Worm (Caenorhabditis elegans): ENCODE data around the gene F09A5.2.

DNA sequence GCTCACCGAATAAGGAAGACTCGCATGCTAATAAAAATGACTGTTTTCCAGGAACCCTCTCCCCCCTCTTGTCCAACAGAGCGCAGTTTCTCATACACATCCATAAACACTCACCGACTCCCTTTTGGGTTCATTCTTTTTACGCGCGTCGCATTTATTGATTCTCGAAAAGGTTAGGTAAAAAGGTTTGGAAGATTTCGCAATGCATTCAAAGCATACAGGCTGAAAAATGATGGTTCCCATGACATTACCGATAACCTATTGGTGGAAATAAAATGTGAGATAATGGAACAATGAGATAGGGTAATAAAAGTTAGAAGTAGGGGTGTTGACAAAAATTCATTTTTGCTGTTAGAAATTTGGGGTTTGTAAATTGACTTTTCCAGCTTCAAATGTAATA lies 23.6 kb downstream of the F09A5.2 start:
- TF ChIP-seq unc-86 (tag; optimal IDR thresholded peaks at IDR 0.05) (no peak), zag-1 (tag; optimal IDR thresholded peaks at IDR 0.05) (no peak)

All from whole organism, L1 larva.